Worm (Caenorhabditis elegans): ENCODE results near the gene ifta-1.
A peak's percentile ranks its signal among the peaks of the same experiment; 100 is the strongest.

Gene ifta-1

ce11 chrX:5522769-5523601, 29.6 kb downstream of the ifta-1 start, which contains the start of gene mboa-3 (continued):
- no peak for TF ChIP-seq hlh-12 (tag; optimal IDR thresholded peaks at IDR 0.05)
- no peak for TF ChIP-seq hsf-1 (GFP tag; IDR thresholded peaks at IDR 0.05)
- TF ChIP-seq gei-17 (GFP tag; optimal IDR thresholded peaks at IDR 0.05) = no peak
- TF ChIP-seq atf-7 (tag; optimal IDR thresholded peaks at IDR 0.05) = peak; percentile 7
- TF ChIP-seq Y56A3A.18 (GFP tag; IDR thresholded peaks at IDR 0.05) = 0 out of 2 replicates have a peak, but pooled peaks have one; percentile 47

DNA sequence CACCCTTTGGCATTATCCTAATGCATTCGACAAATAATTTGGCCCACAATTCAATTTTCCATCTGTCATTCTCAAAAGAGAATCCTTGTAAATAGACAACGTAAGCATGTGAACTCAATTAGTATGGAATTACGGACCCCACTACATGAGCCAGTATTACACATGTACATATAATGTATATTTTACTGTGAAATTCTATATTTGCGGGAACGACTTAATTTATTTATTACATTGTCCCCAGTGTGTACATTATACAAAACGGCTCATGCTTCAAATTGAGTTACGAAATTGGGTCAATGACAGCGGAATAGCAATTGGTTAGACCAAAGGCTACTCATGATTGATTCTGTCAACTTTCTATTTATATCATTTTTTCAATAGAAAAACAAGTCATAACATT, 33.0 kb downstream of the ifta-1 start:
- TF ChIP-seq unc-130 (GFP tag; optimal IDR thresholded peaks at IDR 0.05) (no peak), mxl-1 (tag; optimal IDR thresholded peaks at IDR 0.05) (no peak), ceh-79 (tag; optimal IDR thresholded peaks at IDR 0.05) (no peak), pha-4 (tag; optimal IDR thresholded peaks at IDR 0.05) (no peak), cebp-1 (GFP tag; IDR thresholded peaks at IDR 0.05) (no peak), cebp-1 (tag; optimal IDR thresholded peaks at IDR 0.05) (peak; percentile 60), ccch-3 (GFP tag; optimal IDR thresholded peaks at IDR 0.05) (no peak), Y67H2A.10 (GFP tag; conservative IDR thresholded peaks at IDR 0.05) (no peak)

- TF ChIP-seq aptf-3 (GFP tag; IDR thresholded peaks at IDR 0.05) = peak; percentile 93
- TF ChIP-seq ceh-40 (GFP tag; IDR thresholded peaks at IDR 0.05) = no peak
- TF ChIP-seq hmg-1.2 (GFP tag; IDR thresholded peaks at IDR 0.05) = peak; percentile 37; the same call in 1 of the 2 replicates
- TF ChIP-seq lsy-27 (tag; optimal IDR thresholded peaks at IDR 0.05; ENCODE audit: borderline replicate concordance, insufficient read depth) = no peak
- TF ChIP-seq nhr-120 (GFP tag; IDR thresholded peaks at IDR 0.05) = 0 out of 2 replicates have a peak, but pooled peaks have one; percentile 6
- no peak for TF ChIP-seq let-607 (tag; optimal IDR thresholded peaks at IDR 0.05)
- TF ChIP-seq aptf-2 (GFP tag; conservative IDR thresholded peaks at IDR 0.05) = peak; percentile 99
- TF ChIP-seq tbx-9 (tag; optimal IDR thresholded peaks at IDR 0.05; ENCODE audit: borderline replicate concordance) = no peak
- TF ChIP-seq egrh-3 (GFP tag; IDR thresholded peaks at IDR 0.05) = peak; percentile 48; the same call in 1 of the 2 replicates
- TF ChIP-seq snpc-1.3 (tag; optimal IDR thresholded peaks at IDR 0.05; ENCODE audit: insufficient read depth) = no peak
- TF ChIP-seq Y67H2A.10 (GFP tag; conservative IDR thresholded peaks at IDR 0.05) = no peak
- TF ChIP-seq F37B4.10 (GFP tag; IDR thresholded peaks at IDR 0.05) = no peak
- no peak for TF ChIP-seq repo-1 (tag; optimal IDR thresholded peaks at IDR 0.05)
- no peak for TF ChIP-seq nhr-90 (tag; optimal IDR thresholded peaks at IDR 0.05)
- TF ChIP-seq lsl-1 (GFP tag; optimal IDR thresholded peaks at IDR 0.05) = no peak
- TF ChIP-seq sptf-2 (GFP tag; optimal IDR thresholded peaks at IDR 0.05) = no peak
- TF ChIP-seq nhr-179 (tag; optimal IDR thresholded peaks at IDR 0.05) = no peak
- TF ChIP-seq let-526 (GFP tag; IDR thresholded peaks at IDR 0.05) = no peak
- TF ChIP-seq nhr-27 (tag; optimal IDR thresholded peaks at IDR 0.05) = no peak
- TF ChIP-seq xnd-1 (tag; optimal IDR thresholded peaks at IDR 0.05) = no peak
- peak; percentile 56 for TF ChIP-seq efl-1 (GFP tag; optimal IDR thresholded peaks at IDR 0.05)
- TF ChIP-seq ztf-28 (GFP tag; IDR thresholded peaks at IDR 0.05) = no peak
- no peak for TF ChIP-seq sdz-38 (tag; optimal IDR thresholded peaks at IDR 0.05)
- TF ChIP-seq egl-44 (GFP tag; IDR thresholded peaks at IDR 0.05) = no peak
- TF ChIP-seq T26A5.8 (tag; optimal IDR thresholded peaks at IDR 0.05) = no peak
- no peak for TF ChIP-seq ztf-22 (GFP tag; optimal IDR thresholded peaks at IDR 0.05)
- no peak for TF ChIP-seq ceh-27 (GFP tag; optimal IDR thresholded peaks at IDR 0.05)
- TF ChIP-seq lin-35 (GFP tag; optimal IDR thresholded peaks at IDR 0.05) = no peak
- no peak for TF ChIP-seq attf-6 (GFP tag; IDR thresholded peaks at IDR 0.05)
- no peak for TF ChIP-seq hlh-12 (tag; optimal IDR thresholded peaks at IDR 0.05)
- 0 out of 2 replicates have a peak, but pooled peaks have one; percentile 21 for TF ChIP-seq madf-8 (GFP tag; conservative IDR thresholded peaks at IDR 0.05)
- TF ChIP-seq cebp-1 (GFP tag; IDR thresholded peaks at IDR 0.05) = no peak
- no peak for TF ChIP-seq cebp-1 (tag; optimal IDR thresholded peaks at IDR 0.05)
- no peak for TF ChIP-seq ceh-79 (tag; optimal IDR thresholded peaks at IDR 0.05)
- no peak for TF ChIP-seq ztf-25 (GFP tag; IDR thresholded peaks at IDR 0.05)
- TF ChIP-seq cebp-2 (GFP tag; IDR thresholded peaks at IDR 0.05) = no peak
Observed at ce11 chrX:5518352-5518751, 34.2 kb downstream of the ifta-1 start.

All from whole organism, young adult.